Worm (Caenorhabditis elegans) whole organism, early embryonic: ENCODE measurements around the gene aip-1.

ENCODE experiments used
- aly-1 ChIP-seq: sonication (generic microtip); optimal IDR thresholded peaks from 2 replicates; lab custom pipeline; 2016; ENCODE audit warnings: missing genetic modification characterization, missing compliant biosample characterization
- ceh-13 ChIP-seq: fragments of 200-800 bp; sonication (Bioruptor generic); optimal IDR thresholded peaks from 2 replicates; lab custom pipeline; 2018; ENCODE audit warnings: mild to moderate bottlenecking, missing genetic modification characterization, missing compliant biosample characterization
- tbx-11 ChIP-seq: fragments of 200-800 bp; sonication (Bioruptor generic); IDR thresholded peaks from 2 replicates; pipeline ENCODE4 v1.3.6; 2022; ENCODE audit warnings: missing genetic modification characterization, missing compliant biosample characterization

DNA sequence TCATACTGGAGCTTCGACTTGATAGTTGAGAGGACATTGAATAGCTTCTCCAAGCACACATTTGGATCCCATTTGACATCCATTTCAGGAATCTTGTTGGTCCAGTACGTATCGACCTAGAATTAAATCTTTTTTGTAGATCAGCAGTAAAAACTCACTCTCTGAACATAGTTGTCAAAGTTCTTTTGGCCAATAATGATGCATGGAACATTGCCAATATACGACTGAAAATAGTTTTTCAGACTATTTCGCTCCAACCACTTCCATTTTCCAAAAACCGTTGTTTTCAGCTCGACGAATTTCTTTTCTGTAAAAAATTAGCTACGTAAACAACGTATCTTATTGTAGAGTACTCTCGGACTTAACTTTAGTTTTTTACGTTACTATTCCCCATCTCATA is 30.5 kb upstream of the aip-1 start:
- TF ChIP-seq ceh-13 (no peak), aly-1 (tag; lab: Kevin White, UChicago) (no peak), tbx-11 (no peak)
